Fruit fly (Drosophila melanogaster) whole organism, wandering third instar larva: ENCODE data around the gene Arp8.
"Not testable (repeated sequence)": the region's sequence is repeated elsewhere in the genome, so short reads cannot be mapped to it uniquely, and the experiment has no call there.

Experiments
- Abd-B ChIP-seq: fragments of >200 bp; optimal IDR thresholded peaks from 2 replicates; lab custom pipeline; 2017; ENCODE audit warnings: missing biosample characterization, missing genetic modification characterization
- CrebA ChIP-seq: fragments of 200-800 bp; sonication (Bioruptor generic); optimal IDR thresholded peaks from 2 replicates; lab custom pipeline; 2016; ENCODE audit warnings: missing biosample characterization, mild to moderate bottlenecking, missing genetic modification characterization, borderline replicate concordance
- Dfd ChIP-seq: fragments of >200 bp; optimal IDR thresholded peaks from 2 replicates; lab custom pipeline; 2017; ENCODE audit warnings: missing biosample characterization, missing genetic modification characterization
- GATAd ChIP-seq: sonication (Bioruptor generic); optimal IDR thresholded peaks from 2 replicates; lab custom pipeline; 2016; ENCODE audit warnings: missing biosample characterization, missing genetic modification characterization
- HLH106 ChIP-seq: fragments of 200-800 bp; optimal IDR thresholded peaks from 3 replicates; lab custom pipeline; 2019; ENCODE audit warnings: missing biosample characterization, mild to moderate bottlenecking, missing genetic modification characterization, moderate library complexity
- Hnf4 ChIP-seq: fragments of 200-800 bp; sonication (Bioruptor generic); optimal IDR thresholded peaks from 2 replicates; lab custom pipeline; 2016; ENCODE audit warnings: missing biosample characterization, mild to moderate bottlenecking, missing genetic modification characterization
- Hr78 ChIP-seq: fragments of >200 bp; optimal IDR thresholded peaks from 2 replicates; lab custom pipeline; 2017; ENCODE audit warnings: missing biosample characterization, missing genetic modification characterization
- Hr83 ChIP-seq: fragments of 200-300 bp; sonication (Bioruptor generic); optimal IDR thresholded peaks from 2 replicates; lab custom pipeline; 2016; ENCODE audit warnings: missing biosample characterization, mild to moderate bottlenecking, missing genetic modification characterization, moderate library complexity; ENCODE audit not compliant: poor library complexity, severe bottlenecking
- Jra ChIP-seq: sonication (Bioruptor generic); optimal IDR thresholded peaks from 2 replicates; lab custom pipeline; 2016; ENCODE audit warnings: missing biosample characterization, missing genetic modification characterization
- Myc ChIP-seq: fragments of >200 bp; optimal IDR thresholded peaks from 2 replicates; lab custom pipeline; 2017
- N ChIP-seq: fragments of >200 bp; optimal IDR thresholded peaks from 2 replicates; lab custom pipeline; 2018; ENCODE audit warnings: missing biosample characterization, missing external identifiers, missing genetic modification characterization
- OdsH ChIP-seq: fragments of 200-800 bp; sonication (Bioruptor generic); optimal IDR thresholded peaks from 2 replicates; lab custom pipeline; 2016; ENCODE audit warnings: missing biosample characterization, mild to moderate bottlenecking, missing genetic modification characterization
- Rel ChIP-seq, 2 experiments: fragments of 200-800 bp; sonication (Bioruptor generic) in 1 of 2; optimal IDR thresholded peaks; 2 replicates in 1 of 2; 3 replicates in 1 of 2; lab custom pipeline; 2016 to 2019; ENCODE audit warnings: mild to moderate bottlenecking in 2 of 2, missing biosample characterization in 2 of 2, missing genetic modification characterization in 2 of 2, moderate library complexity in 1 of 2
- Sp1 ChIP-seq: fragments of 200-800 bp; sonication (Bioruptor generic); optimal IDR thresholded peaks from 3 replicates; lab custom pipeline; 2019; ENCODE audit warnings: missing biosample characterization, mild to moderate bottlenecking, missing genetic modification characterization, moderate library complexity
- Vsx2 ChIP-seq: fragments of 200-300, 225-300 bp; sonication (Bioruptor generic); optimal IDR thresholded peaks from 2 replicates; lab custom pipeline; 2018; ENCODE audit warnings: missing biosample characterization, missing genetic modification characterization; ENCODE audit not compliant: partially characterized antibody
- br ChIP-seq: fragments of 200-800 bp; sonication (Bioruptor generic); optimal IDR thresholded peaks from 2 replicates; lab custom pipeline; 2016; ENCODE audit warnings: missing biosample characterization, missing genetic modification characterization
- brk ChIP-seq: fragments of 200-800 bp; sonication (Bioruptor generic); optimal IDR thresholded peaks from 2 replicates; lab custom pipeline; 2016; ENCODE audit warnings: missing biosample characterization, mild to moderate bottlenecking, missing genetic modification characterization
- dsf ChIP-seq: sonication (Bioruptor generic); optimal IDR thresholded peaks from 2 replicates; lab custom pipeline; 2016; ENCODE audit warnings: missing biosample characterization, missing genetic modification characterization, borderline replicate concordance
- ey ChIP-seq: fragments of 200-800 bp; sonication (Bioruptor generic); optimal IDR thresholded peaks from 2 replicates; lab custom pipeline; 2016; ENCODE audit warnings: missing biosample characterization, missing genetic modification characterization
- foxo ChIP-seq, 2 experiments: fragments of 200-800 bp; sonication (Bioruptor generic); optimal IDR thresholded peaks; 2 replicates in 1 of 2; 3 replicates in 1 of 2; lab custom pipeline; 2016 to 2017; ENCODE audit warnings: missing biosample characterization in 2 of 2, missing genetic modification characterization in 2 of 2
- fru ChIP-seq: fragments of 200-800 bp; sonication (Bioruptor generic); optimal IDR thresholded peaks from 3 replicates; lab custom pipeline; 2016; ENCODE audit warnings: missing biosample characterization, mild to moderate bottlenecking, missing genetic modification characterization
- h ChIP-seq: fragments of 200-800 bp; sonication (Bioruptor generic); optimal IDR thresholded peaks from 3 replicates; lab custom pipeline; 2016; ENCODE audit warnings: missing biosample characterization, mild to moderate bottlenecking, missing genetic modification characterization
- jim ChIP-seq: fragments of 175-275, 200-325 bp; sonication (Bioruptor generic); optimal IDR thresholded peaks from 2 replicates; lab custom pipeline; 2016; ENCODE audit warnings: missing biosample characterization, mild to moderate bottlenecking, missing genetic modification characterization
- lola ChIP-seq: fragments of >200 bp; optimal IDR thresholded peaks from 2 replicates; lab custom pipeline; 2017; ENCODE audit warnings: missing biosample characterization, missing genetic modification characterization
- pan ChIP-seq: fragments of >200 bp; optimal IDR thresholded peaks from 2 replicates; lab custom pipeline; 2017
- psq ChIP-seq: fragments of 200-800 bp; sonication (Bioruptor generic); optimal IDR thresholded peaks from 3 replicates; lab custom pipeline; 2017; ENCODE audit warnings: missing biosample characterization, mild to moderate bottlenecking, missing genetic modification characterization, moderate library complexity
- sv ChIP-seq: fragments of 200-800 bp; sonication (Bioruptor generic); optimal IDR thresholded peaks from 3 replicates; lab custom pipeline; 2016; ENCODE audit warnings: missing biosample characterization, missing genetic modification characterization
- tai ChIP-seq: sonication (Bioruptor generic); optimal IDR thresholded peaks from 2 replicates; lab custom pipeline; 2016; ENCODE audit warnings: missing biosample characterization, missing genetic modification characterization
- woc ChIP-seq: sonication (Bioruptor generic); optimal IDR thresholded peaks from 2 replicates; lab custom pipeline; 2016; ENCODE audit warnings: missing biosample characterization, mild to moderate bottlenecking, missing genetic modification characterization

Arp8 gene

DNA sequence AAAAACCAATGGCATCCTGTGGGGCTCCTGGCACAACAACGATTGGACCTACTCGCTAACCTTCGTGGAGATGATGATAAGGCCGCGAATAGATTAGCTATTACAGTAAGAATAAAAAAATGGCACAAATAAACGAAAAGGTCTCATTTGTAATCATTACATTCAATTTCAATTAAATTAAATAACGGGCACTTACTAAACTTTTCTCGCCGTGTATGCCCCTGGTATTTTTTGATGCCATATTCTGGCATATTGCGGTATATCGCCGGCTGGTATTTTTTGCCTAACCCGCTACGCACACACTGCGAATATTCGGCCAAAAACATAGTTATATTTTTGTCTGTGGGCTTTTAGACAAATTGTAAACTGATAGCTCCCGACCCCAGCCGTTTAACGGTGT is 28.6 kb upstream of the Arp8 start, which contains the start of gene Gss1:
TSS of gene Gss1 (plus strand) at position 301 of the 400 bp plus-strand sequence.
- TF ChIP-seq br (GFP tag; lab: Kevin White, UChicago); Abd-B (GFP tag; lab: Kevin White, UChicago); jim: not testable (repeated sequence)

DNA sequence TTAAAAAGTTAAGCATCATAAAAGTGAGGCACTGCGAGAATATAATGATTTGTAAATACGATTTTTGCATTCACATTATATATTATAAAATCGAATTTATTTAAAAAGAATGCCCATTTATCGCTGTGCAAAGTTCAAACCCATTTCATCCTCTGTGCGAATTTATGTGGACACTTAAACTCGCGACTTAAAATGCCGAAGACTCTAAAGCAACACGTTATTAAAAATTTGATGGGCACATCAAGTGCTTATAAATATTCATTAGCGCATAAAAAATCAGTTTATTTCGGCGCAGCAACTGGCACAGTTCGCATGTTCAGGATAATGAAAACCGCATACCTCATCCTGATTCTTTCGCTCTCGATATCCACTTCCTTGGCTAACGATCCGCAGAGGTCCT is 27.3 kb upstream of the Arp8 start, which contains the start of gene CG6788:
TSS of gene CG6788 (plus strand) at position 301 of the 400 bp plus-strand sequence.
- TF ChIP-seq N (GFP tag; lab: Kevin White, UChicago) (no peak), psq (GFP tag; lab: Kevin White, UChicago) (no peak), Hnf4 (GFP tag; lab: Kevin White, UChicago) (no peak), Abd-B (GFP tag; lab: Kevin White, UChicago) (no peak), Rel (GFP tag; optimal IDR thresholded peaks at IDR 0.05; lab: Kevin White, UChicago) (no peak), Rel (tag; optimal IDR thresholded peaks at IDR 0.05; lab: Kevin White, UChicago) (no peak), br (GFP tag; lab: Kevin White, UChicago) (no peak), sv (GFP tag; lab: Kevin White, UChicago) (no peak), jim (no peak), pan (lab: Kevin White, UChicago) (no peak), Vsx2 (GFP tag; lab: Kevin White, UChicago) (no peak), GATAd (no peak), Hr78 (GFP tag; lab: Kevin White, UChicago) (no peak), tai (GFP tag; lab: Kevin White, UChicago) (no peak), h (GFP tag; lab: Kevin White, UChicago) (no peak), dsf (GFP tag; lab: Kevin White, UChicago) (no peak), Myc (lab: Kevin White, UChicago) (no peak)

DNA sequence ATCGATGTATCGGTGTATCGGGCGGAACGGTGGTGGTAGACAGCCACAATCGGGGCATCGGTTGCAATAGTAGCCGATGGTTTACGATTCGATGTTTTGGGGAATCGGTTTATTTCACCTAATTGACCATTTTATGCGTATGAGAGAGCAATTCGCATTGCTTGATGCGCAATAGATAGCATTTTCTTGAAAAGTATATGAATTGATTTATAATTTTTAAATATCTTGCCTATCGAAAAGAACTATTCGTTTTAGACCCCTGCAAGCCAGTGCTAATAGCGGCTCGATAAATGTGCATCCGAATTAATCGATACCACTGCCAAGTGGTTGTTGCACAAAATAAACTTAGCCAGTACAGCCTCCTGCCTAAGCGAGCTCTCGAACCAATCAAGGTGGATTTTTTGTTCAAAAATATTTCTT is 26.6 kb upstream of the Arp8 start, which contains the start of gene mnb:
TSS of gene mnb (minus strand) at position 15 of the 420 bp plus-strand sequence.
- TF ChIP-seq OdsH (no peak), HLH106 (tag; lab: Kevin White, UChicago) (peak; percentile 33), Abd-B (GFP tag; lab: Kevin White, UChicago) (no peak), foxo (GFP tag; optimal IDR thresholded peaks at IDR 0.05; lab: Kevin White, UChicago) (peak in 1 of 2 experiments; percentile 45), ey (GFP tag; lab: Kevin White, UChicago) (peak; percentile 14), Hnf4 (GFP tag; lab: Kevin White, UChicago) (peak; percentile 63), lola (GFP tag; lab: Kevin White, UChicago) (no peak), Myc (lab: Kevin White, UChicago) (peak; percentile 65), Jra (GFP tag; lab: Kevin White, UChicago) (peak; percentile 14)
- TF ChIP-seq, all 38 proteins: peak for 6

DNA sequence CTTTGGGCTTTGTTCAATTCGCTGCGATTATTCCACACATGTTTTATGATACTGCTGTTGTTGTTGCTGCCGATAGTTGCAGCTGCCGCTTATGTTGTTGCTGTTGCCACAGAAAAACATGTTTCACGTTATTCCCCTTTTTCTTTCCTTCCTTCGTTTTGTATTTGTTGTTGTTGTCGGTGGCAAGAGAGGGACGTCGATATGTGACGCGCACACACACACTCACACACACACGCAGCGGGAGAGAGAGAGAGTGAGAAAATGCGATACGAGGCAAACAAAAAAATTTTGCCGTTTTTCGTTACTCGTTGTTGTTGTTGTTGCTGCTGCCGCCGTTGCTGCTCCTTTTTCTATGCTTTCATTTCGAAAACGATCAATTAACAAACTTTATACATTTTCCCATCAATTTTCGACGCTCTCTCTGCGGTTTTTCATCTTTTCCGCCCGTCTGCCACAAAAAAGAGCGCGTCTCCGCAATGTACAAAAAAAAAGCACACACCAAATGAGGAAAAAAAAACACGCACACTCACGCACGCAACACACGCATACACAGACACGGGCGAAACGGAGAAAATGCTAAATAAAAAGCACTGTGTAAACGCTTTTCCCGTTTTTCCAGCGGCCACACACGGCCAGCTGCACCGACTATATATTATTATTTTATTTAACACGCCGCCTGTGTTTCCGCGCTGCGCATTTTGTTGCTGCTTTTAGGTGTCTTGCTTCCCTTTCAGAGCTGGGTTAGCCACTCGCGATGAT is 26.0 kb upstream of the Arp8 start:
- TF ChIP-seq Sp1 (GFP tag; lab: Kevin White, UChicago) (peak; percentile 38), ey (GFP tag; lab: Kevin White, UChicago) (peak; percentile 1), Rel (GFP tag; optimal IDR thresholded peaks at IDR 0.05; lab: Kevin White, UChicago) (no peak), Rel (tag; optimal IDR thresholded peaks at IDR 0.05; lab: Kevin White, UChicago) (peak; percentile 99), br (GFP tag; lab: Kevin White, UChicago) (peak; percentile 44), psq (GFP tag; lab: Kevin White, UChicago) (peak; percentile 69), Hr83 (no peak), brk (GFP tag; lab: Kevin White, UChicago) (peak; percentile 56), HLH106 (tag; lab: Kevin White, UChicago) (peak; percentile 24), fru (GFP tag; lab: Kevin White, UChicago) (no peak), h (GFP tag; lab: Kevin White, UChicago) (peak; percentile 28), Dfd (GFP tag; lab: Kevin White, UChicago) (peak; percentile 46), Hnf4 (GFP tag; lab: Kevin White, UChicago) (no peak), sv (GFP tag; lab: Kevin White, UChicago) (peak; percentile 1)

DNA sequence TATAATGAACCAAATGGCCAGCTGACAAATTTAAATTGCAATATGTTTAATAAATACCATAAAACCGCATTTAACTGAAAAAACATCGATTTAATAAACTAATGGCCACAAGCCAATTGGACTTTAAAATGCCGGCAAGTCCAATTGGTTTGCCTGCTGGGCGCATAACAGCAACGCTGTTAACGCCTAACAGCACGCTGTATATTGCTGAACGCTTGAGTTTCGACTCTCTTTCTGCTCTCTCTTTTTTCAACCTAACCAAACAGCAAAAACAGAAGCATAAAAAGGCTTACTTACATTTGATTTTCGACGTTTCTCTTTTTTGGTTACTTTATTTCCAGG is 25.5 kb upstream of the Arp8 start:
- TF ChIP-seq psq (GFP tag; lab: Kevin White, UChicago): no peak
- TF ChIP-seq Vsx2 (GFP tag; lab: Kevin White, UChicago): no peak
- TF ChIP-seq br (GFP tag; lab: Kevin White, UChicago): no peak
- TF ChIP-seq Dfd (GFP tag; lab: Kevin White, UChicago): no peak
- TF ChIP-seq woc (GFP tag; lab: Kevin White, UChicago): no peak
- no peak for TF ChIP-seq CrebA (GFP tag; lab: Kevin White, UChicago)
- TF ChIP-seq Myc (lab: Kevin White, UChicago): no peak
